Comparison of ENCODE assay signal across 2 worm cellular contexts in genomic region chrIII:12702375-12702774, ce11.
TF ChIP-seq lines count a peak whose summit lies in the region.

No protein-coding gene starts in this region.

TF ChIP-seq in whole organism, L3 larva, 47 proteins besides CTCF, POLR2A, EP300 and RAD21:
- TF ChIP-seq nfya-1 (tag; optimal IDR thresholded peaks at IDR 0.05; lab: Kevin White, UChicago; ENCODE audit: insufficient read depth) (peak; percentile 82), nhr-12 (tag; optimal IDR thresholded peaks at IDR 0.05; lab: Kevin White, UChicago) (no peak)

TF ChIP-seq in whole organism, late embryonic, 69 proteins besides CTCF, POLR2A, EP300 and RAD21:
- TF ChIP-seq fkh-10 (GFP tag; optimal IDR thresholded peaks at IDR 0.05; lab: Kevin White, UChicago) (no peak), unc-42 (tag; optimal IDR thresholded peaks at IDR 0.05; lab: Kevin White, UChicago) (no peak), nfya-1 (tag; optimal IDR thresholded peaks at IDR 0.05; lab: Kevin White, UChicago) (peak; percentile 85), ets-4 (tag; optimal IDR thresholded peaks at IDR 0.05; lab: Kevin White, UChicago) (no peak)
TF ChIP-seq in whole organism, late embryonic: peak in this region for 1.

Comparison
In these comparisons a context has a peak if more than half of its experiments do, and no peak if none do; other contexts are left out.
1. Of the 9 proteins assayed by ChIP-seq in both whole organism, late embryonic and whole organism, L3 larva: peak only in whole organism, late embryonic: none; only in whole organism, L3 larva: none; in both: nfya-1; in neither: 8.